Fruit fly (Drosophila melanogaster) whole organism, pupa: ENCODE results near the gene CG6834.

Experiments used
- CG10348 ChIP-seq: fragments of 200-800 bp; sonication (Bioruptor generic); IDR thresholded peaks from 2 replicates; pipeline ENCODE4 v1.3.6; 2022; ENCODE audit warnings: missing biosample characterization, missing genetic modification characterization
- CG12605 ChIP-seq: fragments of 200-800 bp; sonication (Bioruptor generic); IDR thresholded peaks from 2 replicates; pipeline ENCODE4 v1.3.6; 2022; ENCODE audit warnings: missing biosample characterization, missing genetic modification characterization
- CG13204 ChIP-seq: fragments of 200-800 bp; sonication (Bioruptor generic); optimal IDR thresholded peaks from 2 replicates; lab custom pipeline; 2018; ENCODE audit warnings: missing biosample characterization, mild to moderate bottlenecking, missing genetic modification characterization, moderate library complexity
- CG14655 ChIP-seq: fragments of 200-800 bp; sonication (Bioruptor generic); optimal IDR thresholded peaks from 3 replicates; lab custom pipeline; 2017; ENCODE audit warnings: mild to moderate bottlenecking, missing biosample characterization, missing genetic modification reagents, missing genetic modification characterization
- CG15710 ChIP-seq: fragments of 200-800 bp; sonication (Bioruptor generic); optimal IDR thresholded peaks from 2 replicates; lab custom pipeline; 2018; ENCODE audit warnings: missing biosample characterization, mild to moderate bottlenecking, missing genetic modification characterization, moderate library complexity
- CG17806 ChIP-seq: fragments of 200-800 bp; sonication (Bioruptor generic); optimal IDR thresholded peaks from 2 replicates; lab custom pipeline; 2018; ENCODE audit warnings: missing biosample characterization, mild to moderate bottlenecking, missing genetic modification characterization, moderate library complexity
- CG32121 ChIP-seq: fragments of 200-800 bp; sonication (Bioruptor generic); IDR thresholded peaks from 2 replicates; pipeline ENCODE4 v1.3.6; 2022; ENCODE audit warnings: missing biosample characterization, missing genetic modification characterization
- CG34367 ChIP-seq: fragments of 200-800 bp; sonication (Bioruptor generic); optimal IDR thresholded peaks from 2 replicates; lab custom pipeline; 2018; ENCODE audit warnings: missing biosample characterization, mild to moderate bottlenecking, missing genetic modification characterization
- CG4496 ChIP-seq: fragments of 200-800 bp; sonication (Bioruptor generic); IDR thresholded peaks from 3 replicates; pipeline ENCODE4 v1.3.6; 2022; ENCODE audit warnings: missing biosample characterization, missing genetic modification characterization
- CG8159 ChIP-seq: fragments of 200-800 bp; sonication (Bioruptor generic); optimal IDR thresholded peaks from 3 replicates; lab custom pipeline; 2018; ENCODE audit warnings: missing biosample characterization, mild to moderate bottlenecking, missing genetic modification characterization, moderate library complexity
- CG8301 ChIP-seq: fragments of 200-800 bp; sonication (Bioruptor generic); optimal IDR thresholded peaks from 2 replicates; lab custom pipeline; 2018; ENCODE audit warnings: missing biosample characterization, mild to moderate bottlenecking, missing genetic modification characterization
- CG9948 ChIP-seq: fragments of 200-800 bp; sonication (Bioruptor generic); optimal IDR thresholded peaks from 2 replicates; lab custom pipeline; 2018; ENCODE audit warnings: missing biosample characterization, mild to moderate bottlenecking, missing genetic modification characterization, moderate library complexity
- D1 ChIP-seq: fragments of 200-800 bp; sonication (Bioruptor generic); optimal IDR thresholded peaks from 2 replicates; lab custom pipeline; 2018; ENCODE audit warnings: missing biosample characterization, mild to moderate bottlenecking, missing genetic modification characterization, moderate library complexity
- EcR ChIP-seq: fragments of 200-800 bp; sonication (Bioruptor generic); optimal IDR thresholded peaks from 3 replicates; lab custom pipeline; 2019; ENCODE audit warnings: missing biosample characterization, missing genetic modification characterization, mild to moderate bottlenecking, moderate library complexity, missing genetic modification reagents
- Ets98B ChIP-seq: fragments of 200-800 bp; sonication (Bioruptor generic); IDR thresholded peaks from 2 replicates; pipeline ENCODE4 v1.3.6; 2022; ENCODE audit warnings: missing biosample characterization, missing genetic modification characterization
- Pif1A ChIP-seq: fragments of 200-800 bp; sonication (Bioruptor generic); optimal IDR thresholded peaks from 3 replicates; lab custom pipeline; 2016; ENCODE audit warnings: missing biosample characterization, missing genetic modification characterization
- Pif1B ChIP-seq: fragments of 200-800 bp; sonication (Bioruptor generic); optimal IDR thresholded peaks from 3 replicates; lab custom pipeline; 2016; ENCODE audit warnings: missing biosample characterization, missing genetic modification characterization
- Snoo ChIP-seq: fragments of 200-800 bp; sonication (Bioruptor generic); optimal IDR thresholded peaks from 3 replicates; lab custom pipeline; 2017; ENCODE audit warnings: missing biosample characterization, mild to moderate bottlenecking, missing genetic modification characterization, inconsistent platforms
- fd96Ca ChIP-seq: fragments of 200-800 bp; sonication (Bioruptor generic); IDR thresholded peaks from 3 replicates; pipeline ENCODE4 v1.3.6; 2022; ENCODE audit warnings: missing biosample characterization, missing genetic modification characterization
- gl ChIP-seq: fragments of 200-800 bp; sonication (Bioruptor generic); optimal IDR thresholded peaks from 2 replicates; lab custom pipeline; 2018; ENCODE audit warnings: missing biosample characterization, mild to moderate bottlenecking, missing genetic modification characterization
- rn ChIP-seq: fragments of 200-800 bp; sonication (Bioruptor generic); IDR thresholded peaks from 2 replicates; pipeline ENCODE4 v1.3.6; 2022; ENCODE audit warnings: missing biosample characterization, missing genetic modification characterization

The CG6834 gene

DNA sequence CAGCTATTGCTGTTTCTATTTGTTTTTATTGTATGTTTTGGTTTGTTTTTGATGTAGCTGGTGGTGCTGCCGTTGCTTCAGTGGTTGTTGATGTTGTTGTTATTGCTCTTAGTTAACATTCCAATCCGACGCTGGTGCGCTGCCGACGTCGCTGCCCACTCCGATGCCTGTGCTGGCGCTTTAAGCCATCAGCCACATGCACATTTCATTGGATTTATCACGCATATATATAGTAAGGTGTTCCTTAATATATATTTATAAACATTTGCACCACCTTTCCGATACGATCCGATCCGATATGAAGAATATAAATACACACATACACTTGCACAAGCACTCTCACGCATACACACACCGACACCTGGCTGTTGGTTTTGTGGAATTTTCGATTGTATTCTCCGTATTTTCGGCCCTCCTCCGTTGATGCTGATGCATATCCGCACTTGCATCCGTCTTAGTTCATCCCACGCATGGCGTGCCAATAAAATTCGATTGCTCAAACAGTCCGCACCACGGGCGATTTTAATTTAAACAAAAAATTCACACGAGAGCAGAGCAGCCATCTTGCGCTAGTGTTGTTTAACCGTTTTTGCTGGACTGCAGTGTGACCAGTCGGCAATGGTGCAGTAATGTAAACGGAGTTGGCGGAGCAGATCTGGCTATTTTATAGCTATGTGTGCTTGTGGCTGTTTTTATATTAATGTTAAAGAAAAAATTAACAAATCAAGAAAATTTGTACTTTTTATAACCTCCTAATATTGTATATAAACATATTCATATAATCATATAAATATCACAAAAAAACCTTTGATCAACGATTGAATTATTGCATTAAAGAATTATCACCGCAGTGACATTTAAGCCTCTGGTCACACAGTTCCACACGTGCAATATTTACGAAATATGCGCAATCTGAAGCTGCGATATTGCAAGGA lies 37.6 kb downstream of the CG6834 start, which contains the start of the genes Csk and Elp1:
TSS of gene Csk (minus strand) at position 602 of the 935 bp plus-strand sequence.
TSS of gene Elp1 (plus strand) at position 867 of the 935 bp plus-strand sequence.
- TF ChIP-seq D1 (tag; lab: Kevin White, UChicago): no peak
- TF ChIP-seq gl (tag; lab: Kevin White, UChicago): no peak
- no peak for TF ChIP-seq Snoo (tag; lab: Kevin White, UChicago)
- no peak; the same call in 1 of the 2 replicates for TF ChIP-seq CG32121 (GFP tag; lab: Robert Waterston, UW)
- TF ChIP-seq CG13204 (GFP tag; lab: Kevin White, UChicago): no peak
- 0 out of 3 replicates have a peak, but pooled peaks have one; percentile 39 for TF ChIP-seq CG4496
- TF ChIP-seq fd96Ca (GFP tag; lab: Robert Waterston, UW): 0 out of 3 replicates have a peak, but pooled peaks have one; percentile 18
- no peak for TF ChIP-seq rn
- TF ChIP-seq Ets98B: no peak
- no peak for TF ChIP-seq CG10348 (GFP tag; lab: Robert Waterston, UW)
- peak; percentile 8 for TF ChIP-seq CG8301
- TF ChIP-seq CG15710: peak; percentile 45
- TF ChIP-seq CG17806 (tag; lab: Kevin White, UChicago): peak; percentile 20
- TF ChIP-seq CG34367 (tag; lab: Kevin White, UChicago): peak; percentile 26
- peak; percentile 6 for TF ChIP-seq Pif1B (GFP tag; lab: Kevin White, UChicago)
- TF ChIP-seq CG14655 (GFP tag; lab: Kevin White, UChicago): peak; percentile 15
- TF ChIP-seq EcR (GFP tag; lab: Kevin White, UChicago): no peak
- TF ChIP-seq Pif1A (GFP tag; lab: Kevin White, UChicago): peak; percentile 23
- TF ChIP-seq CG9948 (tag; lab: Kevin White, UChicago): peak; percentile 24
- no peak for TF ChIP-seq CG12605 (GFP tag; lab: Robert Waterston, UW)
- TF ChIP-seq CG8159 (tag; lab: Kevin White, UChicago): peak; percentile 53
- TF ChIP-seq, all 21 proteins: peak for 11

DNA sequence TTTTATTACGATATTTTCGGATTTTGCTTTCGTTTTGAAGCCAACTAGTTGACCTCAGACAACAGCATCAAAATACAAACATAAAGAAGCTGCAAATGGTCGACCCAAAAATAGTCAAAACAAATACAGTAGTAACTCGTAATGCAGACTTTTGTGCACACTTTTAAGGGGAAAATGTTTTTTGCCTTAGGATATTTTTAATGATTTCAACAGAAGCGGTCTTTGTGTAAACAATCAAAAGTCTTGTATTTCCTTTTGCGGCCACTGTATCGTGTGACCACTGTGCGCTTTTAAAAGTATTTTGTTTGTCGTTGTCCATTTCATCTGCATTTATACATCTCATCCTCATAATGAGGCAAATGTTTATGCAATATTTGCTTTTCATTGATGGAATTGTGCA lies 38.5 kb downstream of the CG6834 start:
- TF ChIP-seq rn (peak; percentile 80), CG17806 (tag; lab: Kevin White, UChicago) (peak; percentile 72), CG12605 (GFP tag; lab: Robert Waterston, UW) (peak; percentile 76), CG8301 (peak; percentile 70), Pif1B (GFP tag; lab: Kevin White, UChicago) (peak; percentile 67), CG32121 (GFP tag; lab: Robert Waterston, UW) (peak; percentile 90), CG14655 (GFP tag; lab: Kevin White, UChicago) (peak; percentile 77), CG34367 (tag; lab: Kevin White, UChicago) (peak; percentile 64), CG9948 (tag; lab: Kevin White, UChicago) (peak; percentile 68), Snoo (tag; lab: Kevin White, UChicago) (peak; percentile 79), CG8159 (tag; lab: Kevin White, UChicago) (peak; percentile 76), CG4496 (peak; percentile 94), CG10348 (GFP tag; lab: Robert Waterston, UW) (peak; percentile 87), Ets98B (peak; percentile 90), gl (tag; lab: Kevin White, UChicago) (no peak), CG15710 (peak; percentile 81), D1 (tag; lab: Kevin White, UChicago) (no peak), fd96Ca (GFP tag; lab: Robert Waterston, UW) (peak; percentile 92), CG13204 (GFP tag; lab: Kevin White, UChicago) (peak; percentile 35), Pif1A (GFP tag; lab: Kevin White, UChicago) (peak; percentile 82), EcR (GFP tag; lab: Kevin White, UChicago) (no peak)
- TF ChIP-seq, all 21 proteins: peak for 18

dm6 chr3R:11648356-11649355 lies 39.3 kb downstream of the CG6834 start:
- TF ChIP-seq CG15710 (no peak), fd96Ca (GFP tag; lab: Robert Waterston, UW) (0 out of 3 replicates have a peak, but pooled peaks have one; percentile 9), EcR (GFP tag; lab: Kevin White, UChicago) (peak; percentile 59)
- TF ChIP-seq, all 21 proteins: peak for 2

DNA sequence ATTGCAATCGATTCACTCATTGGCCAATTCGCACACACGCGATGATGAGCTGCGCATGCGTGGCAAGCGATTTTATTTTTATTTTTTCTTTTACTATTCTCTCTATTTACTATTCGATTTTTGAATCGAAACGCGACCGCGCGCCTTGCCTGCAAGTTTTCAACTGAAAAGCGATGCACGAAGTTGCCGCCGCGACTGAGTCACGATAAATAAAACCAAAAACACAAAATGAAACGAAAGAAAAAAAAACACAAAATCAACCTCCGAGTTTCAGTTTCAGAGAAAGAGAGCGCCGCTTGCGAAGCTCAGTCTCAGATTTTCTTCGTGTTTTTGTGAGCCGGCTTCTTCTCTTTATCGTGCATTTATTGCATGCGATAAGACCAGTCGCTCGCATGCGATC lies 41.1 kb downstream of the CG6834 start:
- peak; percentile 70 for TF ChIP-seq CG15710
- peak; percentile 78 for TF ChIP-seq CG17806 (tag; lab: Kevin White, UChicago)
- TF ChIP-seq CG10348 (GFP tag; lab: Robert Waterston, UW): no peak
- peak; percentile 23 for TF ChIP-seq CG8301
- TF ChIP-seq D1 (tag; lab: Kevin White, UChicago): no peak
- TF ChIP-seq CG9948 (tag; lab: Kevin White, UChicago): peak; percentile 32
- peak; percentile 96 for TF ChIP-seq gl (tag; lab: Kevin White, UChicago)
- peak; percentile 74 for TF ChIP-seq Pif1A (GFP tag; lab: Kevin White, UChicago)
- TF ChIP-seq CG32121 (GFP tag; lab: Robert Waterston, UW): peak; percentile 62
- TF ChIP-seq CG12605 (GFP tag; lab: Robert Waterston, UW): peak; percentile 90
- TF ChIP-seq Snoo (tag; lab: Kevin White, UChicago): peak; percentile 38
- TF ChIP-seq CG34367 (tag; lab: Kevin White, UChicago): peak; percentile 66
- TF ChIP-seq rn: 0 out of 2 replicates have a peak, but pooled peaks have one; percentile 25
- TF ChIP-seq fd96Ca (GFP tag; lab: Robert Waterston, UW): peak; percentile 78
- TF ChIP-seq CG13204 (GFP tag; lab: Kevin White, UChicago): peak; percentile 90
- TF ChIP-seq CG4496: peak; percentile 82
- TF ChIP-seq EcR (GFP tag; lab: Kevin White, UChicago): peak; percentile 49
- TF ChIP-seq Pif1B (GFP tag; lab: Kevin White, UChicago): peak; percentile 67
- TF ChIP-seq CG14655 (GFP tag; lab: Kevin White, UChicago): no peak
- TF ChIP-seq CG8159 (tag; lab: Kevin White, UChicago): peak; percentile 70
- peak; percentile 80; the same call in 1 of the 2 replicates for TF ChIP-seq Ets98B
